Worm (Caenorhabditis elegans): ENCODE results near the gene nhr-222.

Gene nhr-222

DNA sequence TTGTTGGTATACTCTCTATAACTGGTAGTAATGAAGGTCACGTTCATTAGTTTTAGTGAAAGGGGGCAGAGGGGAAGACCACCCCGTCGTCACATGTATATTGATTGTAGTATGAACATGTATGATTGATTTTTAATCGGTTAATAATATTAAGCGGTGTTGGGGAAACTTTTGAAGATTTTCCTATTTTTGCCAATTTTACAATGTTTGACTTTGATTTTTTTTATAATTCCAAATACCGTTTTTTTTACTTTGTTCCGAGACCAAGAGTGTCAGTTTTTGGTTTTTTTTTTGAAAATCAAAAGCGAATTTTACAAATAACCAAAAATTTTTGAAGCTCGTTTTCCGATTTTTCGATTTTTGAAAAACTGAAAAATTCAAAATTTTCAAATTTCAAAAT is 8.0 kb downstream of the nhr-222 start, which contains the start of gene nhr-221:
nhr-221 (minus strand) TSS at position 101 of the 400 bp plus-strand sequence.
- TF ChIP-seq zag-1 (tag; optimal IDR thresholded peaks at IDR 0.05): no peak
- TF ChIP-seq efl-1 (optimal IDR thresholded peaks at IDR 0.05): no peak
- peak in 1 of 2 experiments; percentile 47 for TF ChIP-seq efl-1 (GFP tag; optimal IDR thresholded peaks at IDR 0.05 in 1 of 2)

DNA sequence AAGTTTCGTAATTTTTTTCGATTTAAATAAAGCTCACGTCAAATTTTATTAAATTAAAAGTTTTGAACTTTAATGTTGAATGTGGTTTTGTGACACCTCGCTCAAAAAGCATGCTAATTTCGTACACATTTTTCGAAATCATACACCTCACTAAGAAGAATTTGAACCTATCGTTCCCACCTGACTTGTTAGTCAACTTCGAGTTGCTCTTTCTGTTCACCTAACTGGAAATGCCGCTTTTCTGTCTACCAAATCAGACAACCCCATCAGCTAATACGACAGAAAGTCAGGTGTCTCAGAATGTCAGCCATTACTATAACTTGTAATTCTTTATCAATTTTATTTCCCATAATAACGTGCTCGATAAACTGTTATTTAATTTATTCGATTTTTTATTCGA is 12.8 kb downstream of the nhr-222 start, which contains the start of gene srbc-66:
srbc-66 (plus strand) TSS at position 301 of the 400 bp plus-strand sequence.
- TF ChIP-seq fkh-8 (tag; optimal IDR thresholded peaks at IDR 0.05): peak; percentile 35
- no peak for TF ChIP-seq egl-13 (tag; optimal IDR thresholded peaks at IDR 0.05)

DNA sequence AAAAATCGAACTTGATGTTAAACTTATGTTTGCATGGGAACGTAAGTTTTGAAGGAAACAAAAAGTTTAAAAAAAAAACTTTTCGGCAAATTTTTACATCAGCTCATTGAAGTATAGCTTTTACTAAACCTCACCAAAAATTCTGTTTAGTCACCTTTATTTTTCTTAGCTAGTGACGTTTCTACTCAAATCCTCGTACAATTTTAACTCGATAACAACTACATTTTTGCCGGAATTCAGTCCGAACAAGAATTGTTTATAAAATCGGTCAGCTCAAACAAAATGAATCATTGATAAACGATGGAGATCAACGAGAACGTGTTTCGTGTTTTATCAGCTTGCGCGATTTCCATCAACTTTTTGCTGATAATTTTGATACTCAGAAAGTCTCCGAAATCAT is 16.4 kb downstream of the nhr-222 start, which contains the start of gene str-260:
str-260 (plus strand) TSS at position 301 of the 400 bp plus-strand sequence.
- TF ChIP-seq ama-1 (optimal IDR thresholded peaks at IDR 0.05) (no peak), lin-14 (GFP tag; optimal IDR thresholded peaks at IDR 0.05) (no peak), nhr-12 (tag; optimal IDR thresholded peaks at IDR 0.05) (no peak), ztf-4 (tag; optimal IDR thresholded peaks at IDR 0.05) (no peak), ceh-63 (GFP tag; optimal IDR thresholded peaks at IDR 0.05) (no peak), isw-1 (GFP tag; IDR thresholded peaks at IDR 0.05) (no peak), dsc-1 (tag; optimal IDR thresholded peaks at IDR 0.05) (no peak), lir-3 (tag; optimal IDR thresholded peaks at IDR 0.05; ENCODE audit: poor library complexity) (no peak), unc-30 (tag; optimal IDR thresholded peaks at IDR 0.05) (no peak), aha-1 (tag; optimal IDR thresholded peaks at IDR 0.05) (no peak), ets-5 (GFP tag; IDR thresholded peaks at IDR 0.05) (no peak), C34B4.2 (tag; optimal IDR thresholded peaks at IDR 0.05) (no peak), nhr-28 (tag; optimal IDR thresholded peaks at IDR 0.05) (no peak)

DNA sequence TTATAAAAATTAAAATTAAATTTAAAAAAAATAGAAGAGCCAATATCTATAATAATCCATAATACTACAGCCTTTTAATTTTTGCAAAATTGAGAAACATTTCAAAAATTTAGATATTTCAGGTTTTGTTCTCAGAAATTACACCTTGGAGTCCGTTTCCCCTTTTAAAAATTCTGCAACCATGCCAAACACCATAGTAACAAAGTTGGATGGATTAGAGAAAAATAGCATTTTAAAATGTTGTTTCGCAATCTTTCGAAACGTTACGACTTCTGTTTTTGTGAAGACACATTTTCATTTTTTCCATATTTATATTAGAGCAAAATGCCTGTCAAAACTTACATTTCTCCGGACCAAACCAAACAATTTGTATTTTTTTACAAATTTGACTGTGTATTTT is 18.3 kb downstream of the nhr-222 start, which contains the start of gene T24A6.7:
T24A6.7 (plus strand) TSS at position 301 of the 400 bp plus-strand sequence.
- TF ChIP-seq zag-1 (tag; optimal IDR thresholded peaks at IDR 0.05): no peak

DNA sequence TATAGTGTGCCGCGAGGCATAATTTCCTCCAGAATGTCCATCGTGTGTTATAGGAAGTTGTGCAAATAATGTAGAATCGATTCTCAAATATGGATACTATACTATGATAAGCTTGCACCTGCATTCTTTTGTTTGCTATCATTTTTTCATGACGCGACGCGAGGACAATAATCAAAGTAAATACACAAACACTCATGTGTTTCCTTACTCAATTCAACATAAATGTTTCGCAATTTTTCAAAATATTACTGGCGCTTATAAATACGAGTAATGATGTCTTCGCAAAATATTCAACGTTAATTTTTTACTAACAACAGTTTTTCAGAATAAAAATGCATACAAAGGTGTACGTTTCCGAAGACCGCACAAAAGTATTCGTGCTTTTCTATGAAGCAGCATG is 20.0 kb downstream of the nhr-222 start, which contains the start of gene irg-1:
irg-1 (plus strand) TSS at position 326 of the 400 bp plus-strand sequence.
- peak; percentile 37 for TF ChIP-seq elt-2 (tag; optimal IDR thresholded peaks at IDR 0.05)
- no peak for TF ChIP-seq dsc-1 (tag; optimal IDR thresholded peaks at IDR 0.05)

DNA sequence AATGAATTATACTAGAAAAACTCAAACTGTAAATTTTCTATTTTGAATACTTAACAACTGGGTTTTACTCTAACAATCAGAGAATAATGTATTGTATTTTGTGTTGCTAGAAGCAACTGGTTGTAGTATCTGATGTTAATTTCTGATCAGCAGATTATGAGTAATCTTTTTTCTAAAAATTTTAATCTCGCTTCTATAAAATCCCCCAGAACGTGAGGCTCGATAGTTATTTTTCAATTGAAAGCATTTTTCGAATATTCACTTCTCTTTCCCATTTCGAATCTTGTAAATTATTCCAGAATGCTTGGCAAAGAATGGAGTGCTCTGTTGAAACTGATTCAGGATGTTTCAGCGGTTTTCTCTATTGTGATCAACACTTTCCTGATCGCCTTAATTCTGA is 25.4 kb downstream of the nhr-222 start, which contains the start of gene str-227:
str-227 (plus strand) TSS at position 301 of the 400 bp plus-strand sequence.
- TF ChIP-seq pag-3 (tag; optimal IDR thresholded peaks at IDR 0.05; ENCODE audit: borderline replicate concordance, insufficient read depth) (no peak), skn-1 (tag; optimal IDR thresholded peaks at IDR 0.05) (no peak), aly-2 (tag; optimal IDR thresholded peaks at IDR 0.05) (no peak), Y116A8C.19 (tag; optimal IDR thresholded peaks at IDR 0.05; ENCODE audit: borderline replicate concordance) (no peak), lin-15B (tag; optimal IDR thresholded peaks at IDR 0.05) (no peak), ceh-88 (GFP tag; IDR thresholded peaks at IDR 0.05) (no peak), nhr-90 (tag; optimal IDR thresholded peaks at IDR 0.05; ENCODE audit: poor library complexity) (no peak), mdl-1 (tag; optimal IDR thresholded peaks at IDR 0.05) (no peak), egl-27 (tag; optimal IDR thresholded peaks at IDR 0.05) (no peak)

DNA sequence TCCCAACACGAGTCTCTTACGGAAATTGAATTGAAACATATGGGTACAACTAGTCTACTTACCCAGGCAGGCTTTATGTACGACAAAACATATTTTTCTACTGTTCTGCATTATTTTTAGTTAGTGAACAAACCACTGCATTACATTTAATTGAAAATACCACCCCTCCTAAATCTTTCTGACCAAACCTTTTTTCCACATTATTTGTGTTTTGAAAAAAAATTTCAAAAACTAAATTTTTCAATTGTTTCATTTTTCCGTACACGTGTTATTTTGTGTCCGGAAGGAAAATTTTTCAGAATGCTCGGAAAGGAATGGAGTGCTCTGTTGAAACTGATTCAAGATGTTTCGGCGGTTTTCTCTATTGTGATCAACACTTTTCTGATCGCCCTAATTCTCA is 30.9 kb downstream of the nhr-222 start, which contains the start of gene str-226:
str-226 (plus strand) TSS at position 301 of the 400 bp plus-strand sequence.
- no peak for TF ChIP-seq nhr-28 (tag; optimal IDR thresholded peaks at IDR 0.05)
- no peak for TF ChIP-seq lin-39 (tag; optimal IDR thresholded peaks at IDR 0.05)
- no peak for TF ChIP-seq C34B4.2 (tag; optimal IDR thresholded peaks at IDR 0.05)
- TF ChIP-seq egl-27 (tag; optimal IDR thresholded peaks at IDR 0.05): no peak
- no peak for TF ChIP-seq mep-1 (tag; optimal IDR thresholded peaks at IDR 0.05)
- TF ChIP-seq rnt-1 (tag; optimal IDR thresholded peaks at IDR 0.05): no peak
- no peak for TF ChIP-seq mdl-1 (tag; optimal IDR thresholded peaks at IDR 0.05)
- no peak for TF ChIP-seq fkh-10 (GFP tag; optimal IDR thresholded peaks at IDR 0.05)
- TF ChIP-seq nhr-77 (tag; optimal IDR thresholded peaks at IDR 0.05): no peak
- TF ChIP-seq fkh-8 (tag; optimal IDR thresholded peaks at IDR 0.05): no peak
- no peak for TF ChIP-seq aly-2 (tag; optimal IDR thresholded peaks at IDR 0.05)
- TF ChIP-seq ztf-4 (tag; optimal IDR thresholded peaks at IDR 0.05): no peak
- TF ChIP-seq Y116A8C.19 (tag; optimal IDR thresholded peaks at IDR 0.05; ENCODE audit: borderline replicate concordance): no peak
- TF ChIP-seq nhr-237 (tag; optimal IDR thresholded peaks at IDR 0.05): no peak
- no peak for TF ChIP-seq ztf-11 (tag; optimal IDR thresholded peaks at IDR 0.05)
